Fruit fly (Drosophila melanogaster) whole organism, embryonic: ENCODE results near the gene par-6.

Experiments
- Asciz ChIP-seq: fragments of 200-800 bp; sonication (Bioruptor generic); optimal IDR thresholded peaks from 2 replicates; lab custom pipeline; 2017; ENCODE audit warnings: missing biosample characterization, mild to moderate bottlenecking, missing genetic modification characterization, missing genetic modification reagents
- Bteb2 ChIP-seq: fragments of 200-800 bp; sonication (Bioruptor generic); optimal IDR thresholded peaks from 2 replicates; lab custom pipeline; 2016; ENCODE audit warnings: missing biosample characterization, missing genetic modification characterization
- CG10209 ChIP-seq: fragments of 200-800 bp; sonication (Bioruptor generic); optimal IDR thresholded peaks from 3 replicates; lab custom pipeline; 2017; ENCODE audit warnings: missing biosample characterization, mild to moderate bottlenecking, missing genetic modification characterization, missing genetic modification reagents
- CG1024 ChIP-seq: fragments of 200-800 bp; sonication (Bioruptor generic); IDR thresholded peaks from 2 replicates; pipeline ENCODE4 v1.3.6; 2022; ENCODE audit warnings: missing biosample characterization, missing genetic modification characterization
- CG10267 ChIP-seq: fragments of 200-800 bp; sonication (Bioruptor generic); optimal IDR thresholded peaks from 2 replicates; lab custom pipeline; 2018; ENCODE audit warnings: missing biosample characterization, mild to moderate bottlenecking, missing genetic modification characterization, moderate library complexity
- CG10274 ChIP-seq: fragments of 200-800 bp; sonication (Bioruptor generic); optimal IDR thresholded peaks from 3 replicates; lab custom pipeline; 2017; ENCODE audit warnings: missing biosample characterization, mild to moderate bottlenecking, missing genetic modification characterization
- CG10462 ChIP-seq: fragments of 200-800 bp; sonication (Bioruptor generic); optimal IDR thresholded peaks from 2 replicates; lab custom pipeline; 2016; ENCODE audit warnings: missing biosample characterization, missing genetic modification characterization
- CG10654 ChIP-seq: fragments of 200-800 bp; sonication (Bioruptor generic); optimal IDR thresholded peaks from 2 replicates; lab custom pipeline; 2016; ENCODE audit warnings: missing biosample characterization, missing genetic modification characterization
- CG12071 ChIP-seq: fragments of 200-800 bp; sonication (Bioruptor generic); optimal IDR thresholded peaks from 3 replicates; lab custom pipeline; 2018; ENCODE audit warnings: missing biosample characterization, mild to moderate bottlenecking, missing genetic modification characterization
- CG12659 ChIP-seq: fragments of 200-800 bp; sonication (Bioruptor generic); optimal IDR thresholded peaks from 3 replicates; lab custom pipeline; 2017; ENCODE audit warnings: mild to moderate bottlenecking, missing biosample characterization, missing genetic modification reagents, missing genetic modification characterization
- CG13624 ChIP-seq: fragments of 200-800 bp; sonication (Bioruptor generic); optimal IDR thresholded peaks from 2 replicates; lab custom pipeline; 2016; ENCODE audit warnings: missing biosample characterization, missing genetic modification characterization
- CG15011 ChIP-seq: fragments of 200-800 bp; sonication (Bioruptor generic); optimal IDR thresholded peaks from 3 replicates; lab custom pipeline; 2018; ENCODE audit warnings: missing biosample characterization, mild to moderate bottlenecking, missing genetic modification characterization
- CG1792 ChIP-seq: fragments of 200-800 bp; sonication (Bioruptor generic); optimal IDR thresholded peaks from 2 replicates; lab custom pipeline; 2016; ENCODE audit warnings: missing biosample characterization, missing genetic modification characterization
- CG2199 ChIP-seq: fragments of 200-800 bp; sonication (Bioruptor generic); IDR thresholded peaks from 3 replicates; pipeline ENCODE4 v1.3.6; 2022; ENCODE audit warnings: missing biosample characterization, missing genetic modification characterization
- CG2202 ChIP-seq: fragments of 200-800 bp; sonication (Bioruptor generic); optimal IDR thresholded peaks from 2 replicates; lab custom pipeline; 2018; ENCODE audit warnings: missing biosample characterization, mild to moderate bottlenecking, missing genetic modification characterization
- CG3726 ChIP-seq: fragments of 200-800 bp; sonication (Bioruptor generic); IDR thresholded peaks from 3 replicates; pipeline ENCODE4, ENCODE4 v1.3.6; 2022; ENCODE audit warnings: missing biosample characterization, missing genetic modification characterization
- CG4707 ChIP-seq: fragments of 200-800 bp; sonication (Bioruptor generic); optimal IDR thresholded peaks from 2 replicates; lab custom pipeline; 2018; ENCODE audit warnings: missing biosample characterization, mild to moderate bottlenecking, missing genetic modification characterization, moderate library complexity
- CG4820 ChIP-seq: fragments of 200-800 bp; sonication (Bioruptor generic); optimal IDR thresholded peaks from 3 replicates; lab custom pipeline; 2016; ENCODE audit warnings: missing biosample characterization, missing genetic modification characterization
- CG5953 ChIP-seq: fragments of 200-800 bp; sonication (Bioruptor generic); IDR thresholded peaks from 2 replicates; pipeline ENCODE4 v1.3.6; 2022; ENCODE audit warnings: missing biosample characterization, missing genetic modification characterization
- CG7357 ChIP-seq: fragments of 200-800 bp; sonication (Bioruptor generic); IDR thresholded peaks from 3 replicates; pipeline ENCODE4 v1.3.6; 2022; ENCODE audit warnings: missing biosample characterization, missing genetic modification characterization
- CG7556 ChIP-seq: fragments of 200-800 bp; sonication (Bioruptor generic); optimal IDR thresholded peaks from 2 replicates; lab custom pipeline; 2017; ENCODE audit warnings: missing biosample characterization, mild to moderate bottlenecking, missing genetic modification characterization
- CG7963 ChIP-seq: fragments of 200-800 bp; sonication (Bioruptor generic); IDR thresholded peaks from 3 replicates; pipeline ENCODE4 v1.3.6; 2022; ENCODE audit warnings: missing biosample characterization, missing genetic modification characterization; ENCODE audit not compliant: partially characterized antibody
- CoRest ChIP-seq: fragments of 200-800 bp; sonication (Bioruptor generic); optimal IDR thresholded peaks from 3 replicates; lab custom pipeline; 2018; ENCODE audit warnings: missing biosample characterization, mild to moderate bottlenecking, missing genetic modification characterization, moderate library complexity
- ERR ChIP-seq: fragments of 200-800 bp; sonication (Bioruptor generic); optimal IDR thresholded peaks from 2 replicates; lab custom pipeline; 2016; ENCODE audit warnings: missing biosample characterization, missing genetic modification characterization
- Eip74EF ChIP-seq, 2 experiments: fragments of 200-800 bp in 1 of 2; fragments of >200 bp in 1 of 2; sonication (Bioruptor generic) in 1 of 2; optimal IDR thresholded peaks; 2 replicates each; lab custom pipeline; 2017 to 2019; ENCODE audit warnings: missing biosample characterization in 2 of 2, missing genetic modification characterization in 2 of 2, mild to moderate bottlenecking in 1 of 2, moderate library complexity in 1 of 2
- HmgZ ChIP-seq: fragments of 200-800 bp; sonication (Bioruptor generic); optimal IDR thresholded peaks from 2 replicates; lab custom pipeline; 2018; ENCODE audit warnings: missing biosample characterization, mild to moderate bottlenecking, missing genetic modification characterization
- Hr51 ChIP-seq, 2 experiments: fragments of 200-800 bp; sonication (Bioruptor generic); optimal IDR thresholded peaks; 2 replicates in 1 of 2; 3 replicates in 1 of 2; lab custom pipeline; 2016 to 2018; ENCODE audit warnings: missing biosample characterization in 2 of 2, missing genetic modification characterization in 2 of 2, mild to moderate bottlenecking in 1 of 2, moderate library complexity in 1 of 2
- Jarid2 ChIP-seq: fragments of 200-800 bp; sonication (Bioruptor generic); optimal IDR thresholded peaks from 3 replicates; lab custom pipeline; 2017; ENCODE audit warnings: mild to moderate bottlenecking, missing biosample characterization, missing genetic modification reagents, missing genetic modification characterization
- NC2β ChIP-seq: fragments of 200-800 bp; sonication (Bioruptor generic); optimal IDR thresholded peaks from 2 replicates; lab custom pipeline; 2016; ENCODE audit warnings: missing biosample characterization, missing genetic modification characterization
- NfI ChIP-seq: fragments of 200-800 bp; sonication (Bioruptor generic); optimal IDR thresholded peaks from 3 replicates; lab custom pipeline; 2018; ENCODE audit warnings: missing biosample characterization, mild to moderate bottlenecking, missing genetic modification characterization, moderate library complexity
- Rfx ChIP-seq: fragments of 200-800 bp; sonication (Bioruptor generic); IDR thresholded peaks from 2 replicates; pipeline ENCODE4 v1.3.6; 2022; ENCODE audit warnings: missing biosample characterization, missing genetic modification characterization
- Side ChIP-seq: fragments of 200-800 bp; sonication (Bioruptor generic); optimal IDR thresholded peaks from 2 replicates; lab custom pipeline; 2016; ENCODE audit warnings: missing biosample characterization, missing genetic modification characterization
- amos ChIP-seq: fragments of 200-800 bp; sonication (Bioruptor generic); IDR thresholded peaks from 2 replicates; pipeline ENCODE4 v1.3.6; 2022; ENCODE audit warnings: missing biosample characterization, missing genetic modification characterization; ENCODE audit not compliant: partially characterized antibody
- cas ChIP-seq: fragments of 200-800 bp; sonication (Bioruptor generic); IDR thresholded peaks from 2 replicates; pipeline ENCODE4 v1.3.6; 2022; ENCODE audit warnings: missing biosample characterization, missing genetic modification characterization
- chm ChIP-seq: fragments of 200-800 bp; sonication (Bioruptor generic); IDR thresholded peaks from 2 replicates; pipeline ENCODE4 v1.3.6; 2022; ENCODE audit warnings: missing biosample characterization, missing genetic modification characterization
- dm ChIP-seq: fragments of 200-800 bp; sonication (Bioruptor generic); optimal IDR thresholded peaks from 3 replicates; lab custom pipeline; 2016; ENCODE audit warnings: missing biosample characterization, missing genetic modification characterization
- gce ChIP-seq: fragments of 200-800 bp; sonication (Bioruptor generic); IDR thresholded peaks from 3 replicates; pipeline ENCODE4 v1.3.6; 2022; ENCODE audit warnings: missing biosample characterization, missing genetic modification characterization
- her ChIP-seq: fragments of 200-800 bp; sonication (Bioruptor generic); optimal IDR thresholded peaks from 2 replicates; lab custom pipeline; 2016; ENCODE audit warnings: missing biosample characterization, missing genetic modification characterization
- kah ChIP-seq: fragments of 200-800 bp; sonication (Bioruptor generic); optimal IDR thresholded peaks from 2 replicates; lab custom pipeline; 2018; ENCODE audit warnings: missing biosample characterization, mild to moderate bottlenecking, missing genetic modification characterization
- knrl ChIP-seq: fragments of 200-800 bp; sonication (Bioruptor generic); IDR thresholded peaks from 3 replicates; pipeline ENCODE4 v1.3.6; 2022; ENCODE audit warnings: missing biosample characterization, missing genetic modification characterization; ENCODE audit not compliant: partially characterized antibody
- luna ChIP-seq: fragments of 200-800 bp; sonication (Bioruptor generic); optimal IDR thresholded peaks from 2 replicates; lab custom pipeline; 2016; ENCODE audit warnings: missing biosample characterization, missing genetic modification characterization
- nerfin-1 ChIP-seq: fragments of 200-800 bp; sonication (Bioruptor generic); optimal IDR thresholded peaks from 3 replicates; lab custom pipeline; 2019; ENCODE audit warnings: missing biosample characterization, mild to moderate bottlenecking, missing genetic modification characterization, moderate library complexity
- nom ChIP-seq: fragments of 200-800 bp; sonication (Bioruptor generic); optimal IDR thresholded peaks from 2 replicates; lab custom pipeline; 2017; ENCODE audit warnings: missing biosample characterization, missing genetic modification characterization, mild to moderate bottlenecking, moderate library complexity, missing genetic modification reagents
- onecut ChIP-seq: fragments of 200-800 bp; sonication (Bioruptor generic); IDR thresholded peaks from 2 replicates; pipeline ENCODE4 v1.3.6; 2022; ENCODE audit warnings: missing biosample characterization, missing genetic modification characterization
- pho ChIP-seq: fragments of 200-800 bp; sonication (Bioruptor generic); optimal IDR thresholded peaks from 2 replicates; lab custom pipeline; 2016; ENCODE audit warnings: missing biosample characterization, missing genetic modification characterization
- psq ChIP-seq: fragments of 200-800 bp; sonication (Bioruptor generic); optimal IDR thresholded peaks from 2 replicates; lab custom pipeline; 2017; ENCODE audit warnings: missing biosample characterization, missing genetic modification characterization
- sisA ChIP-seq: fragments of 200-800 bp; sonication (Bioruptor generic); IDR thresholded peaks from 2 replicates; pipeline ENCODE4 v1.3.6; 2022; ENCODE audit warnings: missing biosample characterization, missing genetic modification characterization
- so ChIP-seq: fragments of 200-800 bp; sonication (Bioruptor generic); IDR thresholded peaks from 3 replicates; pipeline ENCODE4 v1.3.6; 2022; ENCODE audit warnings: missing biosample characterization, missing genetic modification characterization
- sr ChIP-seq: fragments of 200-800 bp; sonication (Bioruptor generic); IDR thresholded peaks from 3 replicates; pipeline ENCODE4 v1.3.6; 2022; ENCODE audit warnings: missing biosample characterization, missing genetic modification characterization
- tgo ChIP-seq: fragments of 200-800 bp; sonication (Bioruptor generic); IDR thresholded peaks from 3 replicates; pipeline ENCODE4 v1.3.6; 2022; ENCODE audit warnings: missing biosample characterization, missing genetic modification characterization
- yki ChIP-seq: fragments of >200 bp; optimal IDR thresholded peaks from 3 replicates; lab custom pipeline; 2018

The par-6 gene

dm6 chrX:17722912-17723311, 19.8 kb downstream of the par-6 start (continued):
- TF ChIP-seq her (peak; percentile 12), Asciz (GFP tag; lab: Kevin White, UChicago) (no peak), CG13624 (peak; percentile 11), amos (peak; percentile 16; the same call in 1 of the 2 replicates), NfI (GFP tag; lab: Kevin White, UChicago) (no peak), chm (GFP tag; lab: Robert Waterston, UW) (peak; percentile 55; the same call in 1 of the 2 replicates), CG12071 (GFP tag; lab: Kevin White, UChicago) (peak; percentile 15), CG4820 (GFP tag; lab: Kevin White, UChicago) (no peak), CG3726 (GFP tag; lab: Robert Waterston, UW) (no peak), CG12659 (peak; percentile 20), CG5953 (no peak), Side (no peak), knrl (GFP tag; lab: Robert Waterston, UW) (no peak), nerfin-1 (peak; percentile 3), sr (GFP tag; lab: Robert Waterston, UW) (peak; percentile 53; the same call in 1 of the 3 replicates), Rfx (GFP tag; lab: Robert Waterston, UW) (0 out of 2 replicates have a peak, but pooled peaks have one; percentile 21), sisA (GFP tag; lab: Robert Waterston, UW) (no peak), yki (no peak), cas (GFP tag; lab: Robert Waterston, UW) (no peak), so (0 out of 3 replicates have a peak, but pooled peaks have one; percentile 10), CG10274 (GFP tag; lab: Kevin White, UChicago) (no peak), onecut (GFP tag; lab: Robert Waterston, UW) (peak; percentile 30), pho (GFP tag; lab: Kevin White, UChicago) (no peak), tgo (GFP tag; lab: Robert Waterston, UW) (no peak), CG2199 (GFP tag; lab: Robert Waterston, UW) (peak; percentile 88; the same call in 2 of the 3 replicates), CG7556 (no peak), Hr51 (GFP tag; optimal IDR thresholded peaks at IDR 0.05; lab: Kevin White, UChicago) (no peak), CG10654 (GFP tag; lab: Kevin White, UChicago) (no peak), psq (GFP tag; lab: Kevin White, UChicago) (peak; percentile 59), CG10209 (GFP tag; lab: Kevin White, UChicago) (no peak), CG7357 (GFP tag; lab: Robert Waterston, UW) (no peak), CG4707 (GFP tag; lab: Kevin White, UChicago) (no peak), NC2β (no peak), CG7963 (GFP tag; lab: Robert Waterston, UW) (0 out of 3 replicates have a peak, but pooled peaks have one; percentile 21), CG15011 (GFP tag; lab: Kevin White, UChicago) (no peak), Jarid2 (GFP tag; lab: Kevin White, UChicago) (peak; percentile 73), ERR (GFP tag; lab: Kevin White, UChicago) (no peak), luna (no peak), dm (GFP tag; lab: Kevin White, UChicago) (no peak), CG1024 (GFP tag; lab: Robert Waterston, UW) (no peak), Bteb2 (GFP tag; lab: Kevin White, UChicago) (no peak), CG10462 (no peak), gce (GFP tag; lab: Robert Waterston, UW) (no peak), CoRest (tag; lab: Kevin White, UChicago) (no peak), CG1792 (GFP tag; lab: Kevin White, UChicago) (no peak), kah (GFP tag; lab: Kevin White, UChicago) (no peak), Eip74EF (GFP tag; optimal IDR thresholded peaks at IDR 0.05; lab: Kevin White, UChicago) (peak in 1 of 2 experiments; percentile 21), CG10267 (no peak), HmgZ (no peak), nom (GFP tag; lab: Kevin White, UChicago) (peak; percentile 30), CG2202 (tag; lab: Kevin White, UChicago) (no peak)
